Fruit fly (Drosophila melanogaster) whole organism, prepupa: ENCODE measurements around the gene CG16985.
A peak's percentile ranks its signal among the peaks of the same experiment; 100 is the strongest.

ENCODE experiments used
- Blimp-1 ChIP-seq: fragments of 200-800 bp; sonication (Bioruptor generic); optimal IDR thresholded peaks from 3 replicates; lab custom pipeline; 2017; ENCODE audit warnings: missing biosample characterization, missing genetic modification characterization, mild to moderate bottlenecking, moderate library complexity, missing genetic modification reagents
- CG11294 ChIP-seq: fragments of 200-800 bp; sonication (Bioruptor generic); IDR thresholded peaks from 2 replicates; pipeline ENCODE4 v1.3.6; 2022; ENCODE audit warnings: missing biosample characterization, missing genetic modification characterization
- CG11762 ChIP-seq: fragments of 200-800 bp; sonication (Bioruptor generic); optimal IDR thresholded peaks from 3 replicates; lab custom pipeline; 2016; ENCODE audit warnings: missing biosample characterization, missing genetic modification characterization; ENCODE audit not compliant: insufficient read depth
- CG11902 ChIP-seq: fragments of 200-800 bp; sonication (Bioruptor generic); optimal IDR thresholded peaks from 3 replicates; lab custom pipeline; 2016; ENCODE audit warnings: missing biosample characterization, missing genetic modification characterization
- CG15336 ChIP-seq: fragments of 200-800 bp; sonication (Bioruptor generic); IDR thresholded peaks from 2 replicates; pipeline ENCODE4 v1.3.6; 2022; ENCODE audit warnings: missing biosample characterization, missing genetic modification characterization
- CG1621 ChIP-seq: fragments of 200-800 bp; sonication (Bioruptor generic); optimal IDR thresholded peaks from 3 replicates; lab custom pipeline; 2018; ENCODE audit warnings: missing biosample characterization, mild to moderate bottlenecking, missing genetic modification characterization
- CG16779 ChIP-seq: fragments of 200-800 bp; sonication (Bioruptor generic); optimal IDR thresholded peaks from 3 replicates; lab custom pipeline; 2017; ENCODE audit warnings: missing biosample characterization, mild to moderate bottlenecking, missing genetic modification characterization
- CG3032 ChIP-seq: fragments of 200-800 bp; optimal IDR thresholded peaks from 2 replicates; lab custom pipeline; 2019; ENCODE audit warnings: missing biosample characterization, mild to moderate bottlenecking, missing genetic modification characterization, moderate library complexity
- CG34406 ChIP-seq: fragments of 200-800 bp; sonication (Bioruptor generic); optimal IDR thresholded peaks from 3 replicates; lab custom pipeline; 2016; ENCODE audit warnings: missing biosample characterization, missing genetic modification characterization
- CG3919 ChIP-seq: fragments of 200-800 bp; sonication (Bioruptor generic); optimal IDR thresholded peaks from 3 replicates; lab custom pipeline; 2016; ENCODE audit warnings: missing biosample characterization, missing genetic modification characterization
- CG4318 ChIP-seq: fragments of 200-800 bp; sonication (Bioruptor generic); optimal IDR thresholded peaks from 3 replicates; lab custom pipeline; 2017; ENCODE audit warnings: missing biosample characterization, mild to moderate bottlenecking, missing genetic modification characterization
- CG6163 ChIP-seq: fragments of 200-800 bp; sonication (Bioruptor generic); IDR thresholded peaks from 3 replicates; pipeline ENCODE4 v1.3.6; 2022; ENCODE audit warnings: missing biosample characterization, missing genetic modification characterization
- CG6276 ChIP-seq: fragments of 200-800 bp; sonication (Bioruptor generic); optimal IDR thresholded peaks from 2 replicates; lab custom pipeline; 2017; ENCODE audit warnings: missing biosample characterization, mild to moderate bottlenecking, missing genetic modification characterization
- CG6792 ChIP-seq: fragments of 200-800 bp; sonication (Bioruptor generic); optimal IDR thresholded peaks from 3 replicates; lab custom pipeline; 2016; ENCODE audit warnings: missing biosample characterization, missing genetic modification characterization
- CG6808 ChIP-seq: fragments of 200-800 bp; sonication (Bioruptor generic); optimal IDR thresholded peaks from 3 replicates; lab custom pipeline; 2017; ENCODE audit warnings: missing biosample characterization, missing genetic modification characterization, mild to moderate bottlenecking, moderate library complexity, missing genetic modification reagents
- CG6854 ChIP-seq: fragments of 200-800 bp; sonication (Bioruptor generic); optimal IDR thresholded peaks from 2 replicates; lab custom pipeline; 2017; ENCODE audit warnings: missing biosample characterization, mild to moderate bottlenecking, missing genetic modification characterization
- CG7368 ChIP-seq: fragments of 200-800 bp; sonication (Bioruptor generic); optimal IDR thresholded peaks from 3 replicates; lab custom pipeline; 2016; ENCODE audit warnings: missing biosample characterization, missing genetic modification characterization
- CG8119 ChIP-seq: fragments of 200-800 bp; sonication (Bioruptor generic); IDR thresholded peaks from 3 replicates; pipeline ENCODE4 v1.3.6; 2022; ENCODE audit warnings: missing biosample characterization, missing genetic modification characterization
- CG8632 ChIP-seq: fragments of 200-800 bp; sonication (Bioruptor generic); optimal IDR thresholded peaks from 3 replicates; lab custom pipeline; 2016; ENCODE audit warnings: missing biosample characterization, missing genetic modification characterization
- CG9139 ChIP-seq: fragments of 200-800 bp; sonication (Bioruptor generic); optimal IDR thresholded peaks from 3 replicates; lab custom pipeline; 2017; ENCODE audit warnings: missing biosample characterization, mild to moderate bottlenecking, missing genetic modification characterization
- Eip75B ChIP-seq: fragments of 200-800 bp; sonication (Bioruptor generic); optimal IDR thresholded peaks from 3 replicates; lab custom pipeline; 2016; ENCODE audit warnings: missing biosample characterization, missing genetic modification characterization
- Eip78C ChIP-seq: fragments of 200-800 bp; sonication (Bioruptor generic); peaks from one replicate; lab custom pipeline; 2016; ENCODE audit warnings: missing biosample characterization, missing genetic modification characterization
- Eip93F ChIP-seq: fragments of 200-800 bp; sonication (Bioruptor generic); optimal IDR thresholded peaks from 2 replicates; lab custom pipeline; 2016; ENCODE audit warnings: missing biosample characterization, mild to moderate bottlenecking, missing genetic modification characterization
- Ets21C ChIP-seq: fragments of 200-800 bp; sonication (Bioruptor generic); optimal IDR thresholded peaks from 3 replicates; lab custom pipeline; 2016; ENCODE audit warnings: missing biosample characterization, missing genetic modification characterization
- Ets96B ChIP-seq: fragments of 200-800 bp; optimal IDR thresholded peaks from 2 replicates; lab custom pipeline; 2019; ENCODE audit warnings: missing biosample characterization, mild to moderate bottlenecking, missing genetic modification characterization, moderate library complexity
- Gug ChIP-seq: fragments of 200-800 bp; sonication (Bioruptor generic); IDR thresholded peaks from 2 replicates; pipeline ENCODE4 v1.3.6; 2022; ENCODE audit warnings: missing biosample characterization, missing genetic modification characterization
- Hr38 ChIP-seq: sonication (Bioruptor generic); optimal IDR thresholded peaks from 2 replicates; lab custom pipeline; 2016; ENCODE audit warnings: missing biosample characterization, missing genetic modification characterization
- Hr39 ChIP-seq: fragments of 200-800 bp; sonication (Bioruptor generic); optimal IDR thresholded peaks from 2 replicates; lab custom pipeline; 2016; ENCODE audit warnings: missing biosample characterization, missing genetic modification characterization
- Met ChIP-seq: fragments of 200-800 bp; sonication (Bioruptor generic); optimal IDR thresholded peaks from 3 replicates; lab custom pipeline; 2016; ENCODE audit warnings: missing biosample characterization, missing genetic modification characterization
- Smox ChIP-seq: fragments of 200-800 bp; sonication (Bioruptor generic); optimal IDR thresholded peaks from 3 replicates; lab custom pipeline; 2016; ENCODE audit warnings: missing biosample characterization, missing genetic modification characterization
- Sox102F ChIP-seq: fragments of 200-800 bp; sonication (Bioruptor generic); optimal IDR thresholded peaks from 2 replicates; lab custom pipeline; 2016; ENCODE audit warnings: missing biosample characterization, mild to moderate bottlenecking, missing genetic modification characterization
- Sox14 ChIP-seq: fragments of 200-800 bp; sonication (Bioruptor generic); optimal IDR thresholded peaks from 3 replicates; lab custom pipeline; 2016; ENCODE audit warnings: missing biosample characterization, missing genetic modification characterization
- Sox15 ChIP-seq: fragments of 200-800 bp; sonication (Bioruptor generic); optimal IDR thresholded peaks from 3 replicates; lab custom pipeline; 2016; ENCODE audit warnings: missing biosample characterization, missing genetic modification characterization
- achi ChIP-seq: fragments of 200-800 bp; sonication (Bioruptor generic); optimal IDR thresholded peaks from 3 replicates; lab custom pipeline; 2016; ENCODE audit warnings: missing biosample characterization, missing genetic modification characterization
- acj6 ChIP-seq: fragments of 200-800 bp; sonication (Bioruptor generic); optimal IDR thresholded peaks from 3 replicates; lab custom pipeline; 2016; ENCODE audit warnings: missing biosample characterization, missing genetic modification characterization
- dac ChIP-seq: fragments of 200-800 bp; sonication (Bioruptor generic); optimal IDR thresholded peaks from 2 replicates; lab custom pipeline; 2017; ENCODE audit warnings: missing biosample characterization, mild to moderate bottlenecking, missing genetic modification characterization
- dsx ChIP-seq: fragments of 200-800 bp; optimal IDR thresholded peaks from 3 replicates; lab custom pipeline; 2019; ENCODE audit warnings: missing biosample characterization, mild to moderate bottlenecking, missing genetic modification characterization, moderate library complexity; ENCODE audit not compliant: poor library complexity, severe bottlenecking
- eg ChIP-seq: fragments of 200-800 bp; sonication (Bioruptor generic); IDR thresholded peaks from 3 replicates; pipeline ENCODE4 v1.3.6; 2022; ENCODE audit warnings: missing biosample characterization, missing genetic modification characterization
- esn ChIP-seq: fragments of 200-800 bp; sonication (Bioruptor generic); optimal IDR thresholded peaks from 2 replicates; lab custom pipeline; 2016; ENCODE audit warnings: missing biosample characterization, mild to moderate bottlenecking, missing genetic modification characterization, moderate library complexity
- fd59A ChIP-seq: fragments of 200-800 bp; sonication (Bioruptor generic); optimal IDR thresholded peaks from 2 replicates; lab custom pipeline; 2017; ENCODE audit warnings: missing biosample characterization, mild to moderate bottlenecking, missing genetic modification characterization, missing genetic modification reagents
- lz ChIP-seq: fragments of 200-800 bp; sonication (Bioruptor generic); optimal IDR thresholded peaks from 3 replicates; lab custom pipeline; 2016; ENCODE audit warnings: missing biosample characterization, missing genetic modification characterization
- net ChIP-seq: fragments of 200-800 bp; sonication (Bioruptor generic); optimal IDR thresholded peaks from 3 replicates; lab custom pipeline; 2016; ENCODE audit warnings: missing biosample characterization, missing genetic modification characterization
- pdm3 ChIP-seq: fragments of 200-800 bp; sonication (Bioruptor generic); optimal IDR thresholded peaks from 3 replicates; lab custom pipeline; 2016; ENCODE audit warnings: missing biosample characterization, missing genetic modification characterization
- salr ChIP-seq, 2 experiments: fragments of 200-800 bp; sonication (Bioruptor generic); optimal IDR thresholded peaks; 3 replicates each; lab custom pipeline; 2016 to 2018; ENCODE audit warnings: missing biosample characterization in 2 of 2, missing genetic modification characterization in 2 of 2, mild to moderate bottlenecking in 1 of 2
- spab ChIP-seq: fragments of 200-800 bp; sonication (Bioruptor generic); optimal IDR thresholded peaks from 2 replicates; lab custom pipeline; 2017; ENCODE audit warnings: missing biosample characterization, mild to moderate bottlenecking, missing genetic modification characterization, missing genetic modification reagents
- topi ChIP-seq: fragments of 200-800 bp; sonication (Bioruptor generic); optimal IDR thresholded peaks from 3 replicates; lab custom pipeline; 2016; ENCODE audit warnings: missing biosample characterization, missing genetic modification characterization

CG16985 gene

dm6 chr3L:2589167-2589910 is 9.8 kb upstream of the CG16985 start, which contains the start of gene dos (continued):
- peak; percentile 34 for TF ChIP-seq Smox (GFP tag; lab: Kevin White, UChicago)
- TF ChIP-seq CG6854 (GFP tag; lab: Kevin White, UChicago), result peak; percentile 14
- peak; percentile 34 for TF ChIP-seq dsx (GFP tag; lab: Kevin White, UChicago)
- peak; percentile 57 for TF ChIP-seq esn
- peak; percentile 23 for TF ChIP-seq Sox102F (GFP tag; lab: Kevin White, UChicago)
- no peak for TF ChIP-seq Gug (GFP tag; lab: Robert Waterston, UW)
- TF ChIP-seq CG34406 (GFP tag; lab: Kevin White, UChicago), result no peak
- TF ChIP-seq CG8632 (GFP tag; lab: Kevin White, UChicago), result no peak
- no peak for TF ChIP-seq CG6163 (GFP tag; lab: Robert Waterston, UW)
- TF ChIP-seq CG11294 (GFP tag; lab: Robert Waterston, UW), result no peak
- peak; percentile 41 for TF ChIP-seq lz (GFP tag; lab: Kevin White, UChicago)
- no peak for TF ChIP-seq Ets96B (tag; lab: Kevin White, UChicago)
- peak; percentile 66 for TF ChIP-seq CG6276 (GFP tag; lab: Kevin White, UChicago)
- no peak for TF ChIP-seq CG11762 (GFP tag; lab: Kevin White, UChicago)
- no peak for TF ChIP-seq CG6792 (GFP tag; lab: Kevin White, UChicago)
- TF ChIP-seq eg (GFP tag; lab: Robert Waterston, UW), result no peak
- TF ChIP-seq CG6808 (GFP tag; lab: Kevin White, UChicago), result peak; percentile 26
- TF ChIP-seq Ets21C (GFP tag; lab: Kevin White, UChicago), result peak; percentile 30
- TF ChIP-seq achi, result peak; percentile 6
- no peak for TF ChIP-seq CG16779 (tag; lab: Kevin White, UChicago)
- no peak for TF ChIP-seq CG1621
- peak; percentile 34 for TF ChIP-seq acj6 (GFP tag; lab: Kevin White, UChicago)
- peak; percentile 31 for TF ChIP-seq Hr39 (GFP tag; lab: Kevin White, UChicago)
- TF ChIP-seq CG8119 (GFP tag; lab: Robert Waterston, UW), result no peak
- no peak for TF ChIP-seq CG9139 (GFP tag; lab: Kevin White, UChicago)
- peak; percentile 48 for TF ChIP-seq CG3032
- TF ChIP-seq Eip93F (GFP tag; lab: Kevin White, UChicago), result peak; percentile 6
- TF ChIP-seq fd59A (GFP tag; lab: Kevin White, UChicago), result no peak

dm6 chr3L:2589911-2590763 is 9.0 kb upstream of the CG16985 start:
- TF ChIP-seq Met (GFP tag; lab: Kevin White, UChicago) (peak; percentile 31), CG7368 (GFP tag; lab: Kevin White, UChicago) (peak; percentile 18), pdm3 (GFP tag; lab: Kevin White, UChicago) (peak; percentile 34), CG9139 (GFP tag; lab: Kevin White, UChicago) (peak; percentile 5), CG11902 (GFP tag; lab: Kevin White, UChicago) (no peak), Eip75B (peak; percentile 29), Hr38 (GFP tag; lab: Kevin White, UChicago) (no peak), spab (no peak), achi (peak; percentile 56), CG15336 (GFP tag; lab: Robert Waterston, UW) (peak; percentile 65), CG6854 (GFP tag; lab: Kevin White, UChicago) (peak; percentile 22), Blimp-1 (GFP tag; lab: Kevin White, UChicago) (no peak), Sox14 (peak; percentile 4), dac (GFP tag; lab: Kevin White, UChicago) (no peak), CG4318 (GFP tag; lab: Kevin White, UChicago) (peak; percentile 25), Eip93F (GFP tag; lab: Kevin White, UChicago) (no peak), salr (GFP tag; optimal IDR thresholded peaks at IDR 0.05; lab: Kevin White, UChicago) (peak in 1 of 2 experiments; percentile 72), net (peak; percentile 44), Ets96B (tag; lab: Kevin White, UChicago) (no peak), CG3032 (no peak), Hr39 (GFP tag; lab: Kevin White, UChicago) (no peak), Sox15 (GFP tag; lab: Kevin White, UChicago) (no peak), lz (GFP tag; lab: Kevin White, UChicago) (peak; percentile 31), CG11294 (GFP tag; lab: Robert Waterston, UW) (no peak), eg (GFP tag; lab: Robert Waterston, UW) (peak; percentile 46; the same call in 2 of the 3 replicates), CG3919 (GFP tag; lab: Kevin White, UChicago) (peak; percentile 49), topi (GFP tag; lab: Kevin White, UChicago) (peak; percentile 37), Eip78C (peak; percentile 91)
